Worm (Caenorhabditis elegans) whole organism, young adult: ENCODE measurements around the gene B0244.4.

Experiments
- B0035.1 ChIP-seq: sonication (generic microtip); optimal IDR thresholded peaks from 2 replicates; lab custom pipeline; 2016; ENCODE audit warnings: missing genetic modification characterization, mild to moderate bottlenecking, missing compliant biosample characterization, missing genotype, missing genetic modification reagents
- B0261.1 ChIP-seq: sonication (generic microtip); optimal IDR thresholded peaks from 2 replicates; lab custom pipeline; 2016; ENCODE audit warnings: mild to moderate bottlenecking, missing genetic modification characterization, moderate library complexity, missing compliant biosample characterization
- C17E4.6 ChIP-seq: fragments of 200-800 bp; sonication (Bioruptor generic); IDR thresholded peaks from 2 replicates; pipeline ENCODE4 v1.3.6; 2022; ENCODE audit warnings: missing genetic modification reagents, missing genetic modification characterization, missing compliant biosample characterization
- F33H1.4 ChIP-seq: fragments of 200-800 bp; sonication (Bioruptor generic); IDR thresholded peaks from 2 replicates; pipeline ENCODE4 v1.3.6; 2022; ENCODE audit warnings: missing genetic modification reagents, missing genetic modification characterization, missing compliant biosample characterization
- F37B4.10 ChIP-seq: fragments of 200-800 bp; sonication (Bioruptor generic); IDR thresholded peaks from 2 replicates; pipeline ENCODE4 v1.3.6; 2022; ENCODE audit warnings: missing genetic modification characterization, missing compliant biosample characterization
- F52B5.7 ChIP-seq: sonication (generic microtip); optimal IDR thresholded peaks from 2 replicates; lab custom pipeline; 2016; ENCODE audit warnings: mild to moderate bottlenecking, missing genetic modification characterization, missing compliant biosample characterization
- F57C9.4 ChIP-seq: sonication (generic microtip); optimal IDR thresholded peaks from 2 replicates; lab custom pipeline; 2017; ENCODE audit warnings: mild to moderate bottlenecking, missing genetic modification characterization, missing compliant biosample characterization
- K12H6.12 ChIP-seq: fragments of 200-800 bp; sonication (Bioruptor generic); optimal IDR thresholded peaks from 2 replicates; lab custom pipeline; 2018; ENCODE audit warnings: mild to moderate bottlenecking, missing genetic modification characterization, missing compliant biosample characterization
- T07F8.4 ChIP-seq: sonication (generic microtip); optimal IDR thresholded peaks from 2 replicates; lab custom pipeline; 2016; ENCODE audit warnings: mild to moderate bottlenecking, missing genetic modification characterization, moderate library complexity, missing compliant biosample characterization
- T26A5.8 ChIP-seq: sonication (generic microtip); optimal IDR thresholded peaks from 2 replicates; lab custom pipeline; 2016; ENCODE audit warnings: missing genetic modification characterization, missing compliant biosample characterization
- akir-1 ChIP-seq: fragments of 200-800 bp; sonication (Bioruptor generic); optimal IDR thresholded peaks from 2 replicates; lab custom pipeline; 2018; ENCODE audit warnings: mild to moderate bottlenecking, missing genetic modification characterization, moderate library complexity, missing compliant biosample characterization
- ama-1 ChIP-seq, 3 experiments: fragments of 150-350 bp in 1 of 3; sonication (generic microtip) in 2 of 3; optimal IDR thresholded peaks; 2 replicates each; lab custom pipeline; 2014 to 2018; ENCODE audit warnings: missing biosample characterization in 2 of 3, missing genetic modification characterization in 2 of 3, missing genetic modification reagents in 2 of 3
- atf-7 ChIP-seq: sonication (generic microtip); optimal IDR thresholded peaks from 2 replicates; lab custom pipeline; 2017; ENCODE audit warnings: mild to moderate bottlenecking, missing genetic modification characterization, missing compliant biosample characterization
- athp-1 ChIP-seq: sonication (generic microtip); optimal IDR thresholded peaks from 2 replicates; lab custom pipeline; 2017; ENCODE audit warnings: mild to moderate bottlenecking, missing genetic modification characterization, missing compliant biosample characterization
- attf-3 ChIP-seq: fragments of 200-800 bp; sonication (Bioruptor generic); conservative IDR thresholded peaks from 2 replicates; pipeline ENCODE4 v1.3.6; 2022; ENCODE audit warnings: missing genetic modification reagents, missing genetic modification characterization, missing compliant biosample characterization
- ccch-3 ChIP-seq: fragments of 200-800 bp; sonication (Bioruptor generic); optimal IDR thresholded peaks from 2 replicates; lab custom pipeline; 2018; ENCODE audit warnings: mild to moderate bottlenecking, missing genetic modification characterization, missing compliant biosample characterization
- cebp-2 ChIP-seq: fragments of 200-800 bp; sonication (Bioruptor generic); IDR thresholded peaks from 2 replicates; pipeline ENCODE4 v1.3.6; 2022; ENCODE audit warnings: missing genetic modification characterization, missing compliant biosample characterization
- ceh-40 ChIP-seq: fragments of 200-800 bp; sonication (Bioruptor generic); IDR thresholded peaks from 2 replicates; pipeline ENCODE4 v1.3.6; 2022; ENCODE audit warnings: missing genetic modification characterization, missing compliant biosample characterization
- ceh-58 ChIP-seq: fragments of 200-800 bp; sonication (Bioruptor generic); IDR thresholded peaks from 2 replicates; pipeline ENCODE4 v1.3.6; 2022; ENCODE audit warnings: missing genetic modification characterization, missing compliant biosample characterization
- ceh-79 ChIP-seq: sonication (generic microtip); optimal IDR thresholded peaks from 2 replicates; lab custom pipeline; 2017; ENCODE audit warnings: mild to moderate bottlenecking, missing genetic modification characterization, missing compliant biosample characterization
- ceh-91 ChIP-seq: fragments of 200-800 bp; sonication (Bioruptor generic); IDR thresholded peaks from 2 replicates; pipeline ENCODE4 v1.3.6; 2022; ENCODE audit warnings: missing genetic modification reagents, missing genetic modification characterization, missing compliant biosample characterization
- dox-1 ChIP-seq: fragments of 200-800 bp; sonication (Bioruptor generic); IDR thresholded peaks from 2 replicates; pipeline ENCODE4 v1.3.6; 2022; ENCODE audit warnings: missing genetic modification reagents, missing genetic modification characterization, missing compliant biosample characterization
- dpff-1 ChIP-seq: sonication (generic microtip); optimal IDR thresholded peaks from 2 replicates; lab custom pipeline; 2017; ENCODE audit warnings: mild to moderate bottlenecking, missing genetic modification characterization, missing compliant biosample characterization
- egl-18 ChIP-seq: fragments of 200-800 bp; sonication (Bioruptor generic); IDR thresholded peaks from 2 replicates; pipeline ENCODE4 v1.3.6; 2022; ENCODE audit warnings: missing genetic modification reagents, missing genetic modification characterization, missing compliant biosample characterization
- gei-17 ChIP-seq: fragments of 200-800 bp; sonication (Bioruptor generic); optimal IDR thresholded peaks from 2 replicates; lab custom pipeline; 2018; ENCODE audit warnings: mild to moderate bottlenecking, missing genetic modification characterization, missing compliant biosample characterization
- hmg-1.2 ChIP-seq: fragments of 200-800 bp; sonication (Bioruptor generic); IDR thresholded peaks from 2 replicates; pipeline ENCODE4 v1.3.6; 2022; ENCODE audit warnings: missing genetic modification reagents, missing genetic modification characterization, missing compliant biosample characterization
- hmg-20 ChIP-seq: fragments of 200-800 bp; sonication (Bioruptor generic); IDR thresholded peaks from 2 replicates; pipeline ENCODE4 v1.3.6; 2022; ENCODE audit warnings: missing genetic modification reagents, missing genetic modification characterization, missing compliant biosample characterization
- hrde-1 ChIP-seq: sonication (generic microtip); optimal IDR thresholded peaks from 2 replicates; lab custom pipeline; 2016; ENCODE audit warnings: missing genetic modification characterization, mild to moderate bottlenecking, missing compliant biosample characterization, moderate library complexity, missing genotype, missing genetic modification reagents, borderline replicate concordance
- let-526 ChIP-seq: fragments of 200-800 bp; sonication (Bioruptor generic); IDR thresholded peaks from 2 replicates; pipeline ENCODE4 v1.3.6; 2022; ENCODE audit warnings: missing genetic modification reagents, missing genetic modification characterization, missing compliant biosample characterization
- lin-35 ChIP-seq, 3 experiments: fragments of 150-350 bp in 2 of 3; sonication (generic microtip) in 1 of 3; optimal IDR thresholded peaks; 2 replicates each; lab custom pipeline; 2014 to 2018; ENCODE audit warnings: missing biosample characterization in 3 of 3, missing genetic modification characterization in 3 of 3, missing genetic modification reagents in 3 of 3
- lir-1 ChIP-seq: fragments of 200-800 bp; sonication (Bioruptor generic); conservative IDR thresholded peaks from 2 replicates; pipeline ENCODE4 v1.3.6; 2022; ENCODE audit warnings: missing genetic modification reagents, missing genetic modification characterization, missing compliant biosample characterization
- lsl-1 ChIP-seq: fragments of 200-800 bp; sonication (Bioruptor generic); optimal IDR thresholded peaks from 2 replicates; lab custom pipeline; 2018; ENCODE audit warnings: mild to moderate bottlenecking, missing genetic modification characterization, moderate library complexity, missing compliant biosample characterization
- madf-10 ChIP-seq: sonication (generic microtip); optimal IDR thresholded peaks from 2 replicates; lab custom pipeline; 2016; ENCODE audit warnings: mild to moderate bottlenecking, missing genetic modification characterization, missing compliant biosample characterization
- mxl-1 ChIP-seq: sonication (generic microtip); optimal IDR thresholded peaks from 2 replicates; lab custom pipeline; 2016; ENCODE audit warnings: missing genetic modification characterization, missing compliant biosample characterization
- nfya-1 ChIP-seq: sonication (generic microtip); optimal IDR thresholded peaks from 2 replicates; lab custom pipeline; 2017; ENCODE audit warnings: antibody characterized with exemption, missing compliant biosample characterization, missing genetic modification characterization, borderline replicate concordance; ENCODE audit not compliant: insufficient read depth
- nhr-179 ChIP-seq: sonication (generic microtip); optimal IDR thresholded peaks from 2 replicates; lab custom pipeline; 2016; ENCODE audit warnings: mild to moderate bottlenecking, missing genetic modification characterization, missing compliant biosample characterization
- rec-8 ChIP-seq, 2 experiments: sonication (generic microtip); optimal IDR thresholded peaks; 2 replicates each; lab custom pipeline; 2016; ENCODE audit warnings: mild to moderate bottlenecking in 2 of 2, missing genetic modification characterization in 2 of 2, missing genetic modification reagents in 2 of 2, missing genotype in 2 of 2, missing biosample characterization in 1 of 2, missing compliant biosample characterization in 1 of 2, moderate library complexity in 1 of 2
- repo-1 ChIP-seq: sonication (generic microtip); optimal IDR thresholded peaks from 2 replicates; lab custom pipeline; 2017; ENCODE audit warnings: mild to moderate bottlenecking, missing genetic modification characterization, missing compliant biosample characterization
- sea-2 ChIP-seq: fragments of 200-800 bp; sonication (Bioruptor generic); IDR thresholded peaks from 2 replicates; pipeline ENCODE4 v1.3.6; 2022; ENCODE audit warnings: missing genetic modification characterization, missing compliant biosample characterization
- snpc-1.1 ChIP-seq: sonication (generic microtip); optimal IDR thresholded peaks from 2 replicates; lab custom pipeline; 2017; ENCODE audit warnings: missing genetic modification characterization, mild to moderate bottlenecking, missing compliant biosample characterization, antibody characterized with exemption, moderate library complexity, missing genotype, missing genetic modification reagents; ENCODE audit not compliant: insufficient read depth
- snpc-1.3 ChIP-seq: sonication (generic microtip); optimal IDR thresholded peaks from 2 replicates; lab custom pipeline; 2017; ENCODE audit warnings: missing genetic modification characterization, mild to moderate bottlenecking, missing compliant biosample characterization, antibody characterized with exemption, moderate library complexity, missing genotype, missing genetic modification reagents; ENCODE audit not compliant: insufficient read depth
- snpc-4 ChIP-seq, 5 experiments: fragments of 150-350 bp in 1 of 5; sonication (generic microtip) in 4 of 5; optimal IDR thresholded peaks; 2 replicates each; lab custom pipeline; 2014 to 2018; ENCODE audit warnings: missing genetic modification characterization in 5 of 5, missing biosample characterization in 3 of 5, antibody characterized with exemption in 2 of 5, mild to moderate bottlenecking in 2 of 5, missing compliant biosample characterization in 2 of 5, missing genotype in 2 of 5, moderate library complexity in 2 of 5, missing genetic modification reagents in 1 of 5
- zim-3 ChIP-seq: sonication (generic microtip); optimal IDR thresholded peaks from 2 replicates; lab custom pipeline; 2017; ENCODE audit warnings: mild to moderate bottlenecking, missing genetic modification characterization, moderate library complexity, missing compliant biosample characterization
- ztf-18 ChIP-seq: sonication (generic microtip); optimal IDR thresholded peaks from 2 replicates; lab custom pipeline; 2016; ENCODE audit warnings: missing genotype, mild to moderate bottlenecking, missing genetic modification characterization, missing compliant biosample characterization
- ztf-22 ChIP-seq: fragments of 200-800 bp; sonication (Bioruptor generic); optimal IDR thresholded peaks from 2 replicates; lab custom pipeline; 2018; ENCODE audit warnings: mild to moderate bottlenecking, missing genetic modification characterization, moderate library complexity, missing compliant biosample characterization
- ztf-28 ChIP-seq: fragments of 200-800 bp; sonication (Bioruptor generic); IDR thresholded peaks from 2 replicates; pipeline ENCODE4 v1.3.6; 2022; ENCODE audit warnings: missing genetic modification reagents, missing genetic modification characterization, missing compliant biosample characterization
- ztf-6 ChIP-seq: fragments of 200-800 bp; sonication (Bioruptor generic); IDR thresholded peaks from 2 replicates; pipeline ENCODE4 v1.3.6; 2022; ENCODE audit warnings: missing genetic modification reagents, missing genetic modification characterization, missing compliant biosample characterization

The B0244.4 gene

DNA sequence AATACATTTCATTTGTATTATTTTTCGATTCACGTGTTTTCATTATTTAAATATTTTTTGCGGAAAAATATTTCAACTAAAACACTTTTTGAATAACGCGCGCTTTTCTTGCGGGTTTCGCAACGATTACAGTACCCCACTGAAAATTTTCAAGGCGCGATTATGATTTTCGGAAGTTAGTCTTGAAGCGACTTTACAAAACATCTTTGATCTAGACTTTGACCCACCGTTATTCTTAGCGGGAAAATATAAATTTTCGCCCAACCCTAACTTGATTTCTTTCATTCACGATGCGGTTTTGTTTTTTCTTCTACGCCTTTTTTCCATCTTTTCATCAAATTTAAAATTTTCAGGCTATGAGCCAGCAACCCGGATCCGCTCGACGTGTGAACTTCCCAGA, 19.5 kb upstream of the B0244.4 start, which contains the start of gene egg-1 (continued):
- TF ChIP-seq F37B4.10 (GFP tag; lab: Robert Waterston, UW) (no peak), ztf-28 (0 out of 2 replicates have a peak, but pooled peaks have one; percentile 58), snpc-4 (GFP tag; optimal IDR thresholded peaks at IDR 0.05; lab: Kevin White, UChicago) (peak; percentile 40), snpc-4 (tag; optimal IDR thresholded peaks at IDR 0.05; lab: Kevin White, UChicago) (peak in 3 of 4 experiments; percentile 8 to 60 (median 59)), K12H6.12 (tag; lab: Kevin White, UChicago) (no peak), F33H1.4 (GFP tag; lab: Robert Waterston, UW) (peak; percentile 98), ztf-22 (GFP tag; lab: Kevin White, UChicago) (no peak), nfya-1 (tag; lab: Kevin White, UChicago) (no peak), athp-1 (tag; lab: Kevin White, UChicago) (peak; percentile 63), gei-17 (no peak), zim-3 (tag; lab: Kevin White, UChicago) (no peak), nhr-179 (tag; lab: Kevin White, UChicago) (no peak), dpff-1 (tag; lab: Kevin White, UChicago) (no peak), C17E4.6 (GFP tag; lab: Robert Waterston, UW) (no peak; the same call in 1 of the 2 replicates), repo-1 (peak; percentile 12), egl-18 (GFP tag; lab: Robert Waterston, UW) (no peak), T07F8.4 (tag; lab: Kevin White, UChicago) (no peak), B0035.1 (tag; lab: Kevin White, UChicago) (no peak), T26A5.8 (tag; lab: Kevin White, UChicago) (no peak), let-526 (GFP tag; lab: Robert Waterston, UW) (no peak), dox-1 (GFP tag; lab: Robert Waterston, UW) (peak; percentile 87), ccch-3 (GFP tag; lab: Kevin White, UChicago) (no peak), ceh-79 (tag; lab: Kevin White, UChicago) (no peak), hmg-1.2 (peak; percentile 61), snpc-1.3 (peak; percentile 93), ama-1 (optimal IDR thresholded peaks at IDR 0.05; lab: Kevin White, UChicago) (no peak), ama-1 (GFP tag; optimal IDR thresholded peaks at IDR 0.05; lab: Kevin White, UChicago) (no peak), ceh-58 (no peak), lsl-1 (GFP tag; lab: Kevin White, UChicago) (peak; percentile 98), snpc-1.1 (tag; lab: Kevin White, UChicago) (peak; percentile 21), madf-10 (tag; lab: Kevin White, UChicago) (no peak), ztf-18 (tag; lab: Kevin White, UChicago) (peak; percentile 74), ztf-6 (no peak), ceh-91 (peak; percentile 96), akir-1 (GFP tag; lab: Kevin White, UChicago) (no peak), B0261.1 (no peak), sea-2 (GFP tag; lab: Robert Waterston, UW) (no peak), attf-3 (GFP tag; lab: Robert Waterston, UW) (peak; percentile 17; the same call in 1 of the 2 replicates), cebp-2 (GFP tag; lab: Robert Waterston, UW) (no peak), lir-1 (peak; percentile 52; the same call in 1 of the 2 replicates), F52B5.7 (tag; lab: Kevin White, UChicago) (no peak), F57C9.4 (tag; lab: Kevin White, UChicago) (no peak), mxl-1 (no peak), ceh-40 (GFP tag; lab: Robert Waterston, UW) (no peak), hmg-20 (GFP tag; lab: Robert Waterston, UW) (no peak), rec-8 (tag; optimal IDR thresholded peaks at IDR 0.05; lab: Kevin White, UChicago) (no peak), hrde-1 (tag; lab: Kevin White, UChicago) (peak; percentile 8), atf-7 (tag; lab: Kevin White, UChicago) (no peak), lin-35 (GFP tag; optimal IDR thresholded peaks at IDR 0.05; lab: Kevin White, UChicago) (peak in 2 of 3 experiments; percentile 51 to 62)
